Worm (Caenorhabditis elegans): ENCODE results near the gene srsx-15.

srsx-15 gene

DNA sequence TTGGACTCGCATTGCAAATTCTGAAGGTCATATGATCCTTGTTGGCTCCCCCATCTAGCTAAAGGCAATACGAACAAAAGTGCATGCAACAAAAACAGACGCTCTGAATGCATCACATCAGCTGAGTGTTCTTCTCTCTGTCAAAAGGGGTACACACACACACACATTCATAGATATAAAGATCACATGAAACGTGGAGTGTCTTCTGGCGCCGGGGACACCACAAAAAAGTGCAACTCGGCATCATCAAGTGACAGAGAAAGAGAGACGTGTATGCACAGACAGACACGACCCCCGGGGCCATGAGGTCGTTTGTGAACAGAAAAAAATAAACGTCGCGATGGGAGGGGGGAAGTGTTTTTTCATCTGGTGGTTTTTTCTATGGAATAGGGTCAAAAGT, 16.3 kb downstream of the srsx-15 start (continued):
- TF ChIP-seq F23B12.7 (tag; optimal IDR thresholded peaks at IDR 0.05; ENCODE audit: insufficient read depth) (peak; percentile 1), unc-62 (GFP tag; optimal IDR thresholded peaks at IDR 0.05) (no peak), ceh-27 (GFP tag; optimal IDR thresholded peaks at IDR 0.05) (peak; percentile 77), nfya-2 (GFP tag; IDR thresholded peaks at IDR 0.05) (no peak), B0019.2 (GFP tag; conservative IDR thresholded peaks at IDR 0.05) (no peak), repo-1 (tag; optimal IDR thresholded peaks at IDR 0.05) (no peak), lin-35 (GFP tag; optimal IDR thresholded peaks at IDR 0.05) (peak in 1 of 3 experiments; percentile 3), atf-7 (tag; optimal IDR thresholded peaks at IDR 0.05) (peak; percentile 15), cebp-2 (GFP tag; IDR thresholded peaks at IDR 0.05) (no peak), somi-1 (GFP tag; optimal IDR thresholded peaks at IDR 0.05) (peak; percentile 92), pha-4 (tag; optimal IDR thresholded peaks at IDR 0.05) (peak; percentile 41), snpc-3.4 (tag; optimal IDR thresholded peaks at IDR 0.05) (no peak), ekl-4 (GFP tag; IDR thresholded peaks at IDR 0.05) (0 out of 2 replicates have a peak, but pooled peaks have one; percentile 17), zim-3 (tag; optimal IDR thresholded peaks at IDR 0.05) (no peak), xnd-1 (tag; optimal IDR thresholded peaks at IDR 0.05) (no peak), lin-40 (tag; optimal IDR thresholded peaks at IDR 0.05) (peak; percentile 54), attf-5 (GFP tag; optimal IDR thresholded peaks at IDR 0.05) (peak; percentile 76), ztf-26 (tag; optimal IDR thresholded peaks at IDR 0.05) (no peak), madf-3 (GFP tag; IDR thresholded peaks at IDR 0.05) (no peak), rcor-1 (GFP tag; IDR thresholded peaks at IDR 0.05) (no peak), madf-6 (GFP tag; IDR thresholded peaks at IDR 0.05) (no peak), lsl-1 (GFP tag; optimal IDR thresholded peaks at IDR 0.05) (no peak), tbx-9 (tag; optimal IDR thresholded peaks at IDR 0.05; ENCODE audit: borderline replicate concordance) (no peak), gei-17 (GFP tag; optimal IDR thresholded peaks at IDR 0.05) (no peak), pbrm-1 (GFP tag; IDR thresholded peaks at IDR 0.05) (0 out of 2 replicates have a peak, but pooled peaks have one; percentile 41), F52B5.7 (tag; optimal IDR thresholded peaks at IDR 0.05) (peak; percentile 60), F22D6.2 (tag; optimal IDR thresholded peaks at IDR 0.05) (no peak), egl-18 (GFP tag; IDR thresholded peaks at IDR 0.05) (no peak), madf-8 (GFP tag; conservative IDR thresholded peaks at IDR 0.05) (no peak), ceh-58 (GFP tag; IDR thresholded peaks at IDR 0.05) (no peak), ceh-79 (tag; optimal IDR thresholded peaks at IDR 0.05) (no peak), dpl-1 (GFP tag; optimal IDR thresholded peaks at IDR 0.05) (no peak), aptf-3 (GFP tag; IDR thresholded peaks at IDR 0.05) (no peak), nhr-80 (tag; optimal IDR thresholded peaks at IDR 0.05) (peak; percentile 6), dpff-1 (tag; optimal IDR thresholded peaks at IDR 0.05) (no peak), him-1 (tag; optimal IDR thresholded peaks at IDR 0.05) (no peak), ztf-3 (GFP tag; optimal IDR thresholded peaks at IDR 0.05) (no peak), bed-2 (GFP tag; IDR thresholded peaks at IDR 0.05) (no peak), Y79H2A.3 (GFP tag; conservative IDR thresholded peaks at IDR 0.05) (no peak), dox-1 (GFP tag; IDR thresholded peaks at IDR 0.05) (peak; percentile 72), ztf-22 (GFP tag; optimal IDR thresholded peaks at IDR 0.05) (peak; percentile 46), attf-3 (GFP tag; conservative IDR thresholded peaks at IDR 0.05) (0 out of 2 replicates have a peak, but pooled peaks have one; percentile 7), athp-1 (tag; optimal IDR thresholded peaks at IDR 0.05) (no peak), snpc-1.3 (tag; optimal IDR thresholded peaks at IDR 0.05; ENCODE audit: insufficient read depth) (no peak), B0035.1 (tag; optimal IDR thresholded peaks at IDR 0.05) (no peak), hrde-1 (tag; optimal IDR thresholded peaks at IDR 0.05; ENCODE audit: borderline replicate concordance) (no peak), fkh-3 (tag; optimal IDR thresholded peaks at IDR 0.05) (no peak), nfyb-1 (GFP tag; IDR thresholded peaks at IDR 0.05) (no peak), lsy-27 (tag; optimal IDR thresholded peaks at IDR 0.05; ENCODE audit: borderline replicate concordance, insufficient read depth) (no peak)

All from whole organism, young adult.